Worm (Caenorhabditis elegans): ENCODE results near the gene ZK945.4.

Gene ZK945.4

ce11 chrII:10098428-10098827, 7.1 kb downstream of the ZK945.4 start:
- TF ChIP-seq sptf-1 (tag; optimal IDR thresholded peaks at IDR 0.05): no peak
- TF ChIP-seq ham-2 (GFP tag; optimal IDR thresholded peaks at IDR 0.05): no peak
- TF ChIP-seq drap-1 (GFP tag; optimal IDR thresholded peaks at IDR 0.05): no peak
- no peak for TF ChIP-seq nhr-28 (tag; optimal IDR thresholded peaks at IDR 0.05)
- no peak for TF ChIP-seq bed-3 (GFP tag; optimal IDR thresholded peaks at IDR 0.05)

- TF ChIP-seq flh-1 (GFP tag; optimal IDR thresholded peaks at IDR 0.05) (no peak), nhr-237 (tag; optimal IDR thresholded peaks at IDR 0.05) (no peak), drap-1 (GFP tag; optimal IDR thresholded peaks at IDR 0.05) (no peak), blmp-1 (tag; optimal IDR thresholded peaks at IDR 0.05) (no peak), ces-1 (GFP tag; optimal IDR thresholded peaks at IDR 0.05) (no peak), mep-1 (tag; optimal IDR thresholded peaks at IDR 0.05) (no peak), nhr-2 (tag; optimal IDR thresholded peaks at IDR 0.05) (no peak), snpc-4 (tag; optimal IDR thresholded peaks at IDR 0.05) (no peak), unc-39 (tag; optimal IDR thresholded peaks at IDR 0.05) (no peak), nhr-12 (tag; optimal IDR thresholded peaks at IDR 0.05) (no peak), ceh-83 (GFP tag; optimal IDR thresholded peaks at IDR 0.05) (no peak), elt-3 (tag; optimal IDR thresholded peaks at IDR 0.05) (no peak), hlh-1 (tag; optimal IDR thresholded peaks at IDR 0.05) (no peak), lsy-2 (tag; optimal IDR thresholded peaks at IDR 0.05) (no peak), ztf-11 (tag; optimal IDR thresholded peaks at IDR 0.05) (no peak), unc-62 (GFP tag; optimal IDR thresholded peaks at IDR 0.05) (no peak), lin-32 (GFP tag; optimal IDR thresholded peaks at IDR 0.05) (no peak), tbx-8 (GFP tag; optimal IDR thresholded peaks at IDR 0.05) (no peak)
Observed at ce11 chrII:10095224-10095623, 10.3 kb downstream of the ZK945.4 start.

ce11 chrII:10094190-10094923, 11.1 kb downstream of the ZK945.4 start, which contains the start of gene lact-2:
lact-2 (plus strand) TSS chrII:10094873.
- no peak for TF ChIP-seq mep-1 (tag; optimal IDR thresholded peaks at IDR 0.05)
- TF ChIP-seq M03D4.4 (tag; optimal IDR thresholded peaks at IDR 0.05): no peak
- TF ChIP-seq ztf-11 (tag; optimal IDR thresholded peaks at IDR 0.05): no peak
- no peak for TF ChIP-seq ceh-43 (GFP tag; optimal IDR thresholded peaks at IDR 0.05)
- TF ChIP-seq ham-2 (GFP tag; optimal IDR thresholded peaks at IDR 0.05): no peak
- no peak for TF ChIP-seq nhr-28 (tag; optimal IDR thresholded peaks at IDR 0.05)
- no peak for TF ChIP-seq unc-120 (tag; optimal IDR thresholded peaks at IDR 0.05; ENCODE audit: poor library complexity, severe bottlenecking)
- no peak for TF ChIP-seq tbx-8 (GFP tag; optimal IDR thresholded peaks at IDR 0.05)
- TF ChIP-seq ces-1 (GFP tag; optimal IDR thresholded peaks at IDR 0.05): no peak
- TF ChIP-seq nhr-76 (tag; optimal IDR thresholded peaks at IDR 0.05): no peak
- no peak for TF ChIP-seq unc-39 (tag; optimal IDR thresholded peaks at IDR 0.05)
- no peak for TF ChIP-seq elt-1 (tag; optimal IDR thresholded peaks at IDR 0.05; ENCODE audit: borderline replicate concordance, insufficient read depth)

ce11 chrII:10093120-10093519, 12.4 kb downstream of the ZK945.4 start:
- TF ChIP-seq ceh-83 (GFP tag; optimal IDR thresholded peaks at IDR 0.05): no peak
- TF ChIP-seq mep-1 (tag; optimal IDR thresholded peaks at IDR 0.05): no peak
- no peak for TF ChIP-seq blmp-1 (tag; optimal IDR thresholded peaks at IDR 0.05)
- TF ChIP-seq lsy-2 (tag; optimal IDR thresholded peaks at IDR 0.05): no peak
- TF ChIP-seq nhr-76 (tag; optimal IDR thresholded peaks at IDR 0.05): no peak
- TF ChIP-seq cnd-1 (tag; optimal IDR thresholded peaks at IDR 0.05): no peak
- TF ChIP-seq ham-2 (GFP tag; optimal IDR thresholded peaks at IDR 0.05): no peak
- no peak for TF ChIP-seq mls-2 (tag; optimal IDR thresholded peaks at IDR 0.05)
- no peak for TF ChIP-seq ceh-39 (tag; optimal IDR thresholded peaks at IDR 0.05)
- TF ChIP-seq unc-62 (GFP tag; optimal IDR thresholded peaks at IDR 0.05): no peak
- TF ChIP-seq drap-1 (GFP tag; optimal IDR thresholded peaks at IDR 0.05): no peak
- no peak for TF ChIP-seq lin-32 (GFP tag; optimal IDR thresholded peaks at IDR 0.05)
- TF ChIP-seq nhr-237 (tag; optimal IDR thresholded peaks at IDR 0.05): no peak
- no peak for TF ChIP-seq pha-4 (tag; optimal IDR thresholded peaks at IDR 0.05)
- no peak for TF ChIP-seq zip-8 (tag; optimal IDR thresholded peaks at IDR 0.05)

- no peak for TF ChIP-seq M03D4.4 (tag; optimal IDR thresholded peaks at IDR 0.05)
- no peak for TF ChIP-seq ceh-83 (GFP tag; optimal IDR thresholded peaks at IDR 0.05)
- no peak for TF ChIP-seq pha-4 (tag; optimal IDR thresholded peaks at IDR 0.05)
- TF ChIP-seq hlh-1 (tag; optimal IDR thresholded peaks at IDR 0.05): no peak
- TF ChIP-seq ham-2 (GFP tag; optimal IDR thresholded peaks at IDR 0.05): no peak
- peak; percentile 92 for TF ChIP-seq ces-1 (GFP tag; optimal IDR thresholded peaks at IDR 0.05)
- no peak for TF ChIP-seq flh-1 (GFP tag; optimal IDR thresholded peaks at IDR 0.05)
- no peak for TF ChIP-seq blmp-1 (tag; optimal IDR thresholded peaks at IDR 0.05)
Observed at ce11 chrII:10084482-10084881, 21.0 kb downstream of the ZK945.4 start.

All from whole organism, mixed stage, embryonic.